Worm (Caenorhabditis elegans) whole organism, late embryonic: ENCODE results near the gene T13A10.64.

Source experiments
- ceh-22 ChIP-seq: sonication (generic microtip); optimal IDR thresholded peaks from 2 replicates; lab custom pipeline; 2017; ENCODE audit warnings: missing biosample characterization, missing genetic modification characterization
- ceh-9 ChIP-seq: sonication (generic microtip); optimal IDR thresholded peaks from 2 replicates; lab custom pipeline; 2016; ENCODE audit warnings: mild to moderate bottlenecking, missing genetic modification characterization, inconsistent platforms, missing compliant biosample characterization
- dmd-4 ChIP-seq: sonication (generic microtip); optimal IDR thresholded peaks from 2 replicates; lab custom pipeline; 2016; ENCODE audit warnings: borderline replicate concordance, missing genetic modification characterization, missing compliant biosample characterization
- hlh-6 ChIP-seq: sonication (generic microtip); optimal IDR thresholded peaks from 2 replicates; lab custom pipeline; 2016; ENCODE audit warnings: missing genotype, missing genetic modification characterization, missing compliant biosample characterization
- nhr-11 ChIP-seq: fragments of 150-350 bp; optimal IDR thresholded peaks from 2 replicates; lab custom pipeline; 2014; ENCODE audit warnings: missing biosample characterization, missing genetic modification characterization
- nhr-232 ChIP-seq: sonication (generic microtip); optimal IDR thresholded peaks from 2 replicates; lab custom pipeline; 2016; ENCODE audit warnings: missing genetic modification characterization, missing compliant biosample characterization
- pqm-1 ChIP-seq: sonication (generic microtip); optimal IDR thresholded peaks from 2 replicates; lab custom pipeline; 2016; ENCODE audit warnings: missing genetic modification characterization, missing compliant biosample characterization
- rnt-1 ChIP-seq: sonication (generic microtip); optimal IDR thresholded peaks from 2 replicates; lab custom pipeline; 2016; ENCODE audit warnings: missing genetic modification characterization, missing compliant biosample characterization
- sdc-2 ChIP-seq: sonication (generic microtip); optimal IDR thresholded peaks from 2 replicates; lab custom pipeline; 2016; ENCODE audit warnings: missing genotype, missing genetic modification characterization, missing compliant biosample characterization

DNA sequence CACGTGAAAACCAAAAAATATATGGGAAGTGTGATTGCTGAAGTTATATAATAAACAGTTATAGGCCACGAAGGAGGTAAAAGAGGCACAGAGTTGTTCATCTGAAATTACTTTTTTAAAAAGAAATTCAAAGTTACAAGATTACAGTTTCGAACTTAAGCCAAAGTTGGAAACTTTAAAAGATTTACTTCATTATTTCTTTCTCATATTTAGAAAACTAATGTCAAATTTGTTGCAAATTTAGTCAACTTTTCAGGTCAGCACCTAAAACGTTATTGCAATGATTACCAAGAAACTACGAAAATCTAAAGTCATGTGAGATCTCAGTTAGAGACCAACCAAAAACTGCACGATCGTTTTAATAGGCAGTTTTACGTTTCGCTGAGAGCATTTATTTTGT, 48.9 kb downstream of the T13A10.64 start, which contains the start of gene srv-25:
- TF ChIP-seq ceh-22 (no peak), rnt-1 (tag; lab: Kevin White, UChicago) (no peak), pqm-1 (tag; lab: Kevin White, UChicago) (no peak), nhr-232 (tag; lab: Kevin White, UChicago) (no peak), dmd-4 (tag; lab: Kevin White, UChicago) (no peak), nhr-11 (tag; lab: Kevin White, UChicago) (no peak), hlh-6 (no peak), sdc-2 (no peak), ceh-9 (tag; lab: Kevin White, UChicago) (no peak)
